Fruit fly (Drosophila melanogaster) whole organism, embryonic: Measurements from ENCODE around the gene Lamtor3.

Experiments
- Aef1 ChIP-seq: fragments of 200-800 bp; sonication (Bioruptor generic); IDR thresholded peaks from 3 replicates; pipeline ENCODE4 v1.3.6; 2022; ENCODE audit warnings: missing biosample characterization, missing genetic modification characterization
- Atf-2 ChIP-seq: fragments of 200-800 bp; sonication (Bioruptor generic); optimal IDR thresholded peaks from 2 replicates; lab custom pipeline; 2016; ENCODE audit warnings: missing biosample characterization, missing genetic modification characterization
- Atf3 ChIP-seq: fragments of 200-800 bp; sonication (Bioruptor generic); optimal IDR thresholded peaks from 3 replicates; lab custom pipeline; 2016; ENCODE audit warnings: missing biosample characterization, missing genetic modification characterization
- Bdp1 ChIP-seq: fragments of 200-800 bp; sonication (Bioruptor generic); optimal IDR thresholded peaks from 3 replicates; lab custom pipeline; 2016; ENCODE audit warnings: missing biosample characterization, missing genetic modification characterization
- CG11695 ChIP-seq: fragments of 200-800 bp; sonication (Bioruptor generic); IDR thresholded peaks from 3 replicates; pipeline ENCODE4 v1.3.6; 2022; ENCODE audit warnings: missing biosample characterization, missing genetic modification characterization
- CG11696 ChIP-seq: fragments of 200-800 bp; sonication (Bioruptor generic); IDR thresholded peaks from 2 replicates; pipeline ENCODE4 v1.3.6; 2022; ENCODE audit warnings: missing biosample characterization, missing genetic modification characterization
- CG12236 ChIP-seq: fragments of 200-800 bp; sonication (Bioruptor generic); optimal IDR thresholded peaks from 2 replicates; lab custom pipeline; 2016; ENCODE audit warnings: missing biosample characterization, missing genetic modification characterization
- CG12299 ChIP-seq: fragments of 200-800 bp; sonication (Bioruptor generic); optimal IDR thresholded peaks from 2 replicates; lab custom pipeline; 2018; ENCODE audit warnings: missing biosample characterization, mild to moderate bottlenecking, missing genetic modification characterization
- CG15011 ChIP-seq: fragments of 200-800 bp; sonication (Bioruptor generic); optimal IDR thresholded peaks from 3 replicates; lab custom pipeline; 2018; ENCODE audit warnings: missing biosample characterization, mild to moderate bottlenecking, missing genetic modification characterization
- CG1603 ChIP-seq: fragments of 200-800 bp; sonication (Bioruptor generic); optimal IDR thresholded peaks from 2 replicates; lab custom pipeline; 2019; ENCODE audit warnings: missing biosample characterization, mild to moderate bottlenecking, missing genetic modification characterization, moderate library complexity
- CG17186 ChIP-seq: fragments of 200-800 bp; sonication (Bioruptor generic); optimal IDR thresholded peaks from 3 replicates; lab custom pipeline; 2017; ENCODE audit warnings: missing biosample characterization, missing genetic modification reagents, missing genetic modification characterization
- CG1792 ChIP-seq: fragments of 200-800 bp; sonication (Bioruptor generic); optimal IDR thresholded peaks from 2 replicates; lab custom pipeline; 2016; ENCODE audit warnings: missing biosample characterization, missing genetic modification characterization
- CG32772 ChIP-seq: fragments of 200-800 bp; sonication (Bioruptor generic); IDR thresholded peaks from 2 replicates; pipeline ENCODE4 v1.3.6; 2022; ENCODE audit warnings: missing biosample characterization, missing genetic modification characterization
- CG4328 ChIP-seq: fragments of 200-800 bp; sonication (Bioruptor generic); optimal IDR thresholded peaks from 3 replicates; lab custom pipeline; 2017; ENCODE audit warnings: missing biosample characterization, missing genetic modification reagents, missing genetic modification characterization
- CG4730 ChIP-seq: fragments of 200-800 bp; sonication (Bioruptor generic); IDR thresholded peaks from 2 replicates; pipeline ENCODE4 v1.3.6; 2022; ENCODE audit warnings: missing biosample characterization, missing genetic modification characterization
- CG6765 ChIP-seq: fragments of 200-800 bp; sonication (Bioruptor generic); optimal IDR thresholded peaks from 3 replicates; lab custom pipeline; 2017; ENCODE audit warnings: missing biosample characterization, mild to moderate bottlenecking, missing genetic modification characterization
- CG6854 ChIP-seq: fragments of 200-800 bp; sonication (Bioruptor generic); optimal IDR thresholded peaks from 3 replicates; lab custom pipeline; 2017; ENCODE audit warnings: missing biosample characterization, mild to moderate bottlenecking, missing genetic modification characterization
- CG8478 ChIP-seq: fragments of >200 bp; optimal IDR thresholded peaks from 2 replicates; lab custom pipeline; 2018
- CG8765 ChIP-seq: fragments of 200-800 bp; sonication (Bioruptor generic); IDR thresholded peaks from 2 replicates; pipeline ENCODE4 v1.3.6; 2022; ENCODE audit warnings: missing biosample characterization, missing genetic modification characterization
- CG9876 ChIP-seq: fragments of 200-800 bp; sonication (Bioruptor generic); optimal IDR thresholded peaks from 2 replicates; lab custom pipeline; 2016; ENCODE audit warnings: missing biosample characterization, missing genetic modification characterization
- Deaf1 ChIP-seq: fragments of 200-800 bp; optimal IDR thresholded peaks from 3 replicates; lab custom pipeline; 2019; ENCODE audit warnings: missing biosample characterization, mild to moderate bottlenecking, missing genetic modification characterization, moderate library complexity
- Fer1 ChIP-seq: fragments of 200-800 bp; sonication (Bioruptor generic); optimal IDR thresholded peaks from 2 replicates; lab custom pipeline; 2017; ENCODE audit warnings: missing biosample characterization, mild to moderate bottlenecking, missing genetic modification characterization
- H15 ChIP-seq: fragments of 200-800 bp; sonication (Bioruptor generic); IDR thresholded peaks from 3 replicates; pipeline ENCODE4 v1.3.6; 2022; ENCODE audit warnings: missing biosample characterization, missing genetic modification characterization
- H2.0 ChIP-seq: fragments of 200-800 bp; sonication (Bioruptor generic); IDR thresholded peaks from 2 replicates; pipeline ENCODE4 v1.3.6; 2022; ENCODE audit warnings: missing biosample characterization, missing genetic modification characterization
- MBD-R2 ChIP-seq: fragments of 200-800 bp; sonication (Bioruptor generic); IDR thresholded peaks from 2 replicates; pipeline ENCODE4 v1.3.6; 2022; ENCODE audit warnings: missing biosample characterization, missing genetic modification characterization
- Med ChIP-seq: fragments of 200-800 bp; sonication (Bioruptor generic); peaks from one replicate; lab custom pipeline; 2016; ENCODE audit warnings: missing biosample characterization, missing genetic modification characterization, mild to moderate bottlenecking, inconsistent platforms, moderate library complexity
- NfI ChIP-seq: fragments of 200-800 bp; sonication (Bioruptor generic); optimal IDR thresholded peaks from 3 replicates; lab custom pipeline; 2018; ENCODE audit warnings: missing biosample characterization, mild to moderate bottlenecking, missing genetic modification characterization, moderate library complexity
- Poxn ChIP-seq: fragments of 200-800 bp; sonication (Bioruptor generic); IDR thresholded peaks from 2 replicates; pipeline ENCODE4 v1.3.6; 2022; ENCODE audit warnings: missing biosample characterization, missing genetic modification characterization
- Six4 ChIP-seq: fragments of 200-800 bp; sonication (Bioruptor generic); optimal IDR thresholded peaks from 2 replicates; lab custom pipeline; 2016; ENCODE audit warnings: missing biosample characterization, missing genetic modification characterization
- Sry-δ ChIP-seq: fragments of 200-800 bp; sonication (Bioruptor generic); optimal IDR thresholded peaks from 2 replicates; lab custom pipeline; 2016; ENCODE audit warnings: missing biosample characterization, missing genetic modification characterization
- Xbp1 ChIP-seq: fragments of 200-800 bp; sonication (Bioruptor generic); optimal IDR thresholded peaks from 3 replicates; lab custom pipeline; 2016; ENCODE audit warnings: missing biosample characterization, mild to moderate bottlenecking, missing genetic modification characterization
- ato ChIP-seq: fragments of 200-800 bp; sonication (Bioruptor generic); IDR thresholded peaks from 2 replicates; pipeline ENCODE4 v1.3.6; 2022; ENCODE audit warnings: missing biosample characterization, missing genetic modification characterization; ENCODE audit not compliant: partially characterized antibody
- az2 ChIP-seq: fragments of 200-800 bp; sonication (Bioruptor generic); optimal IDR thresholded peaks from 3 replicates; lab custom pipeline; 2016; ENCODE audit warnings: missing biosample characterization, missing genetic modification characterization
- cas ChIP-seq: fragments of 200-800 bp; sonication (Bioruptor generic); IDR thresholded peaks from 2 replicates; pipeline ENCODE4 v1.3.6; 2022; ENCODE audit warnings: missing biosample characterization, missing genetic modification characterization
- chinmo ChIP-seq: fragments of 200-800 bp; sonication (Bioruptor generic); IDR thresholded peaks from 4 replicates; pipeline ENCODE4 v1.3.6; 2022; ENCODE audit warnings: missing biosample characterization, missing genetic modification characterization; ENCODE audit not compliant: partially characterized antibody
- crol ChIP-seq: fragments of 200-800 bp; sonication (Bioruptor generic); IDR thresholded peaks from 2 replicates; pipeline ENCODE4 v1.3.6; 2022; ENCODE audit warnings: missing biosample characterization, missing genetic modification characterization
- dimm ChIP-seq: fragments of 200-800 bp; sonication (Bioruptor generic); IDR thresholded peaks from 2 replicates; pipeline ENCODE4 v1.3.6; 2022; ENCODE audit warnings: missing biosample characterization, missing genetic modification characterization
- en ChIP-seq: fragments of 200-800 bp; sonication (Bioruptor generic); optimal IDR thresholded peaks from 2 replicates; lab custom pipeline; 2016; ENCODE audit warnings: missing biosample characterization, missing genetic modification characterization
- h ChIP-seq: fragments of >200 bp; optimal IDR thresholded peaks from 2 replicates; lab custom pipeline; 2017
- ham ChIP-seq: fragments of 200-800 bp; sonication (Bioruptor generic); IDR thresholded peaks from 2 replicates; pipeline ENCODE4 v1.3.6; 2022; ENCODE audit warnings: missing biosample characterization, missing genetic modification characterization
- hbn ChIP-seq: fragments of 200-800 bp; sonication (Bioruptor generic); IDR thresholded peaks from 2 replicates; pipeline ENCODE4 v1.3.6; 2022; ENCODE audit warnings: missing biosample characterization, missing genetic modification characterization; ENCODE audit not compliant: partially characterized antibody
- kay ChIP-seq: fragments of 200-800 bp; sonication (Bioruptor generic); optimal IDR thresholded peaks from 2 replicates; lab custom pipeline; 2016; ENCODE audit warnings: missing biosample characterization, missing genetic modification characterization
- nmo ChIP-seq: fragments of 200-800 bp; sonication (Bioruptor generic); optimal IDR thresholded peaks from 2 replicates; lab custom pipeline; 2018; ENCODE audit warnings: missing biosample characterization, mild to moderate bottlenecking, missing genetic modification characterization, moderate library complexity
- pb ChIP-seq: fragments of 200-800 bp; sonication (Bioruptor generic); optimal IDR thresholded peaks from 3 replicates; lab custom pipeline; 2016; ENCODE audit warnings: missing biosample characterization, missing genetic modification characterization
- pita ChIP-seq: fragments of 200-800 bp; sonication (Bioruptor generic); optimal IDR thresholded peaks from 2 replicates; lab custom pipeline; 2017; ENCODE audit warnings: missing biosample characterization, mild to moderate bottlenecking, missing genetic modification characterization
- sc ChIP-seq, 3 experiments: fragments of >200 bp in 2 of 3; fragments of 200-800 bp in 1 of 3; sonication (Bioruptor generic) in 1 of 3; optimal IDR thresholded peaks; 2 replicates in 2 of 3; 3 replicates in 1 of 3; lab custom pipeline; 2017; ENCODE audit warnings: mild to moderate bottlenecking in 1 of 3, missing biosample characterization in 1 of 3, missing genetic modification characterization in 1 of 3, missing genetic modification reagents in 1 of 3
- slbo ChIP-seq: fragments of 200-800 bp; sonication (Bioruptor generic); IDR thresholded peaks from 2 replicates; pipeline ENCODE4 v1.3.6; 2022; ENCODE audit warnings: missing biosample characterization, missing genetic modification characterization
- slp2 ChIP-seq: fragments of 200-800 bp; sonication (Bioruptor generic); optimal IDR thresholded peaks from 2 replicates; lab custom pipeline; 2016; ENCODE audit warnings: missing biosample characterization, missing genetic modification characterization
- sug ChIP-seq: fragments of 200-800 bp; optimal IDR thresholded peaks from 2 replicates; lab custom pipeline; 2019; ENCODE audit warnings: missing biosample characterization, mild to moderate bottlenecking, missing genetic modification characterization, moderate library complexity
- tap ChIP-seq: fragments of 200-800 bp; optimal IDR thresholded peaks from 3 replicates; lab custom pipeline; 2019; ENCODE audit warnings: missing biosample characterization, mild to moderate bottlenecking, missing genetic modification characterization, moderate library complexity
- zen ChIP-seq: fragments of 200-800 bp; sonication (Bioruptor generic); optimal IDR thresholded peaks from 3 replicates; lab custom pipeline; 2018; ENCODE audit warnings: missing biosample characterization, mild to moderate bottlenecking, missing genetic modification characterization, moderate library complexity
- zfh2 ChIP-seq: fragments of 200-800 bp; sonication (Bioruptor generic); optimal IDR thresholded peaks from 2 replicates; lab custom pipeline; 2016; ENCODE audit warnings: missing biosample characterization, missing genetic modification characterization

Lamtor3 gene

DNA sequence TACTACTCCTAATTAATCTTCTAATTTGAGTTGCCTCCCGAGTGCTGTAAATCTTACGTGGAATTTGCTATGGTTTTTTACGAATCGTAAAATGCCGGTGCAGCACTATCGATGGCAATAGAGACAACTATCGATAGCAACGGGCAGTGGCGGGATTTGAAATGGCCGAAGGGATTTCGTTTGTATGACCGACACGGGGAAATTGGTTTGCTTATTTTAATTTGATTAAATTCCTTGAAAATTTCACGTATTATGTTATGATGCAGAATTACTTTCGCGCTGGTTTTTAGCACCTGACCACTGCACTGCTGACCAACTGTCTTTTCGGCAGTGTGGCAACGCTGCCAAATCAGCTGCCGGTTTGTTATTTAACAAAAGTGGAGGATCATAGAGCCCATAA lies 3.1 kb downstream of the Lamtor3 start, which contains the start of the genes GCS2beta and CG5131 (continued):
- TF ChIP-seq CG12236 (GFP tag; lab: Kevin White, UChicago), result peak; percentile 82
- peak; percentile 71 for TF ChIP-seq CG4328 (GFP tag; lab: Kevin White, UChicago)
- peak; percentile 96 for TF ChIP-seq Sry-δ (GFP tag; lab: Kevin White, UChicago)
- peak; percentile 96 for TF ChIP-seq nmo (GFP tag; lab: Kevin White, UChicago)
- peak; percentile 98 for TF ChIP-seq zfh2
- TF ChIP-seq Bdp1 (GFP tag; lab: Kevin White, UChicago), result peak; percentile 90
- TF ChIP-seq MBD-R2 (GFP tag; lab: Robert Waterston, UW), result peak; percentile 99
- peak; percentile 75 for TF ChIP-seq ato (GFP tag; lab: Robert Waterston, UW)
- no peak for TF ChIP-seq Deaf1 (tag; lab: Kevin White, UChicago)
- peak; percentile 89 for TF ChIP-seq sug (tag; lab: Kevin White, UChicago)
- TF ChIP-seq CG11696 (GFP tag; lab: Robert Waterston, UW), result peak; percentile 69
- peak; percentile 97 for TF ChIP-seq Xbp1
- TF ChIP-seq ham (GFP tag; lab: Robert Waterston, UW), result peak; percentile 87
- peak; percentile 95 for TF ChIP-seq Atf-2 (GFP tag; lab: Kevin White, UChicago)
- peak; percentile 93 for TF ChIP-seq CG1792
- no peak for TF ChIP-seq CG8478 (lab: Kevin White, UChicago)
- TF ChIP-seq Fer1, result no peak
- TF ChIP-seq Atf3 (GFP tag; lab: Kevin White, UChicago), result peak; percentile 91
- peak; percentile 70 for TF ChIP-seq CG15011
- peak; percentile 83 for TF ChIP-seq en (GFP tag; lab: Kevin White, UChicago)
- peak; percentile 86 for TF ChIP-seq zen (tag; lab: Kevin White, UChicago)
- TF ChIP-seq kay, result peak; percentile 91
- TF ChIP-seq slp2 (GFP tag; lab: Kevin White, UChicago), result peak; percentile 94
- TF ChIP-seq CG9876 (GFP tag; lab: Kevin White, UChicago), result peak; percentile 96
- TF ChIP-seq CG6765, result peak; percentile 73
- peak; percentile 90 for TF ChIP-seq CG17186 (GFP tag; lab: Kevin White, UChicago)
- TF ChIP-seq H15, result peak; percentile 92
- peak; percentile 100 for TF ChIP-seq Med (GFP tag; lab: Kevin White, UChicago)
- TF ChIP-seq dimm, result peak; percentile 67
- peak; percentile 91 for TF ChIP-seq hbn (GFP tag; lab: Robert Waterston, UW)
- TF ChIP-seq CG11695 (GFP tag; lab: Robert Waterston, UW), result peak; percentile 84; the same call in 2 of the 3 replicates
- TF ChIP-seq slbo (GFP tag; lab: Robert Waterston, UW), result peak; percentile 98
- no peak for TF ChIP-seq h (lab: Kevin White, UChicago)
- TF ChIP-seq CG4730 (GFP tag; lab: Robert Waterston, UW), result peak; percentile 91
- TF ChIP-seq pita (GFP tag; lab: Kevin White, UChicago), result no peak
- TF ChIP-seq CG12299 (tag; lab: Kevin White, UChicago), result peak; percentile 59
- TF ChIP-seq CG6854 (GFP tag; lab: Kevin White, UChicago), result peak; percentile 67
- TF ChIP-seq CG1603 (tag; lab: Kevin White, UChicago), result peak; percentile 97
- TF ChIP-seq CG32772, result peak; percentile 95
- TF ChIP-seq CG8765 (GFP tag; lab: Robert Waterston, UW), result peak; percentile 83
- TF ChIP-seq NfI (GFP tag; lab: Kevin White, UChicago), result peak; percentile 95
- peak; percentile 90 for TF ChIP-seq Poxn (GFP tag; lab: Robert Waterston, UW)
- peak; percentile 93 for TF ChIP-seq H2.0 (GFP tag; lab: Robert Waterston, UW)
- TF ChIP-seq chinmo (GFP tag; lab: Robert Waterston, UW), result peak; percentile 82; the same call in 2 of the 4 replicates
- TF ChIP-seq Six4, result peak; percentile 90
- TF ChIP-seq Aef1, result peak; percentile 94
- TF ChIP-seq sc (optimal IDR thresholded peaks at IDR 0.05; lab: Kevin White, UChicago), result no peak
- TF ChIP-seq sc (GFP tag; optimal IDR thresholded peaks at IDR 0.05; lab: Kevin White, UChicago), result peak; percentile 72
- TF ChIP-seq pb (GFP tag; lab: Kevin White, UChicago), result peak; percentile 89
- TF ChIP-seq tap (tag; lab: Kevin White, UChicago), result peak; percentile 62
- peak; percentile 87 for TF ChIP-seq cas (GFP tag; lab: Robert Waterston, UW)
- TF ChIP-seq az2 (GFP tag; lab: Kevin White, UChicago), result peak; percentile 93
- TF ChIP-seq crol (GFP tag; lab: Robert Waterston, UW), result peak; percentile 41; the same call in 1 of the 2 replicates
